Worm (Caenorhabditis elegans): ENCODE results near the gene F32A5.4.

- no peak for TF ChIP-seq Y5F2A.4 (GFP tag; optimal IDR thresholded peaks at IDR 0.05)
- TF ChIP-seq attf-4 (tag; optimal IDR thresholded peaks at IDR 0.05), result no peak
Measured at ce11 chrII:7238791-7239190, 9.8 kb downstream of the F32A5.4 start.
